Worm (Caenorhabditis elegans) whole organism, L2 larva: ENCODE data around the gene sre-24.

Experiments
- F13H6.1 ChIP-seq: sonication (generic microtip); optimal IDR thresholded peaks from 2 replicates; lab custom pipeline; 2016; ENCODE audit warnings: missing genetic modification characterization, missing compliant biosample characterization
- R02D3.7 ChIP-seq: fragments of 150-350 bp; optimal IDR thresholded peaks from 2 replicates; lab custom pipeline; 2014; ENCODE audit warnings: missing biosample characterization, missing genetic modification characterization
- ZK546.5 ChIP-seq: sonication (generic microtip); optimal IDR thresholded peaks from 2 replicates; lab custom pipeline; 2017; ENCODE audit warnings: missing biosample characterization, missing genetic modification characterization
- alr-1 ChIP-seq: fragments of 150-350 bp; optimal IDR thresholded peaks from 2 replicates; lab custom pipeline; 2014; ENCODE audit warnings: missing biosample characterization, missing genetic modification characterization
- ama-1 ChIP-seq: fragments of 150-350 bp; optimal IDR thresholded peaks from 2 replicates; lab custom pipeline; 2018; ENCODE audit warnings: inconsistent platforms
- blmp-1 ChIP-seq: sonication (generic microtip); optimal IDR thresholded peaks from 2 replicates; lab custom pipeline; 2017; ENCODE audit warnings: missing genetic modification characterization, mild to moderate bottlenecking, missing compliant biosample characterization, antibody characterized with exemption, moderate library complexity; ENCODE audit not compliant: insufficient read depth
- ceh-82 ChIP-seq: fragments of 150-350 bp; optimal IDR thresholded peaks from 2 replicates; lab custom pipeline; 2014; ENCODE audit warnings: missing biosample characterization, missing genetic modification characterization
- dmd-4 ChIP-seq: sonication (generic microtip); optimal IDR thresholded peaks from 2 replicates; lab custom pipeline; 2017; ENCODE audit warnings: missing biosample characterization, missing genetic modification characterization
- elt-1 ChIP-seq: fragments of 150-350 bp; optimal IDR thresholded peaks from 2 replicates; lab custom pipeline; 2014; ENCODE audit warnings: missing biosample characterization, missing genetic modification characterization
- elt-3 ChIP-seq: sonication (generic microtip); optimal IDR thresholded peaks from 2 replicates; lab custom pipeline; 2017; ENCODE audit warnings: missing biosample characterization, missing genetic modification characterization
- fos-1 ChIP-seq: fragments of 150-350 bp; optimal IDR thresholded peaks from 2 replicates; lab custom pipeline; 2014; ENCODE audit warnings: missing biosample characterization, missing genetic modification characterization
- gmeb-1 ChIP-seq: fragments of 150-350 bp; optimal IDR thresholded peaks from 2 replicates; lab custom pipeline; 2014; ENCODE audit warnings: missing biosample characterization, missing genetic modification characterization
- lin-11 ChIP-seq: fragments of 150-350 bp; sonication (generic microtip); optimal IDR thresholded peaks from 2 replicates; lab custom pipeline; 2014; ENCODE audit warnings: missing biosample characterization, missing genetic modification characterization, inconsistent platforms, mixed read lengths
- lin-13 ChIP-seq: fragments of 150-350 bp; optimal IDR thresholded peaks from 2 replicates; lab custom pipeline; 2014; ENCODE audit warnings: missing biosample characterization, missing genetic modification reagents, missing genetic modification characterization
- lsy-2 ChIP-seq, 2 experiments: fragments of 150-350 bp in 1 of 2; sonication (generic microtip) in 1 of 2; optimal IDR thresholded peaks; 2 replicates each; lab custom pipeline; 2014 to 2017; ENCODE audit warnings: missing biosample characterization in 2 of 2, missing genetic modification characterization in 2 of 2
- mab-5 ChIP-seq: fragments of 150-350 bp; optimal IDR thresholded peaks from 2 replicates; lab custom pipeline; 2014; ENCODE audit warnings: missing biosample characterization, missing genetic modification characterization
- mbf-1 ChIP-seq: sonication (generic microtip); optimal IDR thresholded peaks from 2 replicates; lab custom pipeline; 2017; ENCODE audit warnings: missing biosample characterization, missing genetic modification characterization
- mdl-1 ChIP-seq, 2 experiments: fragments of 150-350 bp in 1 of 2; sonication (generic microtip) in 1 of 2; optimal IDR thresholded peaks; 2 replicates each; lab custom pipeline; 2017; ENCODE audit warnings: missing biosample characterization in 2 of 2, missing genetic modification characterization in 2 of 2
- nhr-11 ChIP-seq: fragments of 150-350 bp; optimal IDR thresholded peaks from 2 replicates; lab custom pipeline; 2014; ENCODE audit warnings: missing biosample characterization, missing genetic modification characterization
- nhr-12 ChIP-seq: fragments of 150-350 bp; optimal IDR thresholded peaks from 2 replicates; lab custom pipeline; 2014; ENCODE audit warnings: missing biosample characterization, missing genetic modification characterization
- nhr-129 ChIP-seq: fragments of 150-350 bp; optimal IDR thresholded peaks from 2 replicates; lab custom pipeline; 2014; ENCODE audit warnings: missing biosample characterization, missing genetic modification characterization
- nhr-21 ChIP-seq: fragments of 150-350 bp; optimal IDR thresholded peaks from 2 replicates; lab custom pipeline; 2014; ENCODE audit warnings: missing biosample characterization, missing genetic modification characterization
- nhr-23 ChIP-seq: fragments of 150-350 bp; optimal IDR thresholded peaks from 2 replicates; lab custom pipeline; 2014; ENCODE audit warnings: missing biosample characterization, missing genetic modification reagents, missing genetic modification characterization
- nhr-237 ChIP-seq: fragments of 150-350 bp; optimal IDR thresholded peaks from 2 replicates; lab custom pipeline; 2014; ENCODE audit warnings: missing biosample characterization, missing genetic modification characterization
- nhr-25 ChIP-seq: fragments of 150-350 bp; sonication (generic microtip); optimal IDR thresholded peaks from 3 replicates; lab custom pipeline; 2014; ENCODE audit warnings: missing biosample characterization, missing genetic modification characterization
- nhr-6 ChIP-seq: fragments of 150-350 bp; optimal IDR thresholded peaks from 2 replicates; lab custom pipeline; 2014; ENCODE audit warnings: missing biosample characterization, missing genetic modification characterization
- nhr-77 ChIP-seq: fragments of 150-350 bp; optimal IDR thresholded peaks from 2 replicates; lab custom pipeline; 2014; ENCODE audit warnings: missing biosample characterization, missing genetic modification characterization
- sem-4 ChIP-seq: fragments of 150-350 bp; optimal IDR thresholded peaks from 2 replicates; lab custom pipeline; 2014; ENCODE audit warnings: missing biosample characterization, missing genetic modification reagents, missing genetic modification characterization
- skn-1 ChIP-seq: sonication (generic microtip); optimal IDR thresholded peaks from 2 replicates; lab custom pipeline; 2017; ENCODE audit warnings: missing biosample characterization, missing genetic modification characterization
- sma-9 ChIP-seq, 2 experiments: fragments of 150-350 bp in 1 of 2; sonication (generic microtip) in 1 of 2; optimal IDR thresholded peaks; 2 replicates each; lab custom pipeline; 2014 to 2016; ENCODE audit warnings: missing genetic modification characterization in 2 of 2, mild to moderate bottlenecking in 1 of 2, missing biosample characterization in 1 of 2, missing compliant biosample characterization in 1 of 2, missing genetic modification reagents in 1 of 2, moderate library complexity in 1 of 2
- snpc-4 ChIP-seq: fragments of 150-350 bp; optimal IDR thresholded peaks from 2 replicates; lab custom pipeline; 2014; ENCODE audit warnings: missing biosample characterization, missing genetic modification characterization
- unc-55 ChIP-seq: fragments of 150-350 bp; sonication (generic microtip); optimal IDR thresholded peaks from 3 replicates; lab custom pipeline; 2014; ENCODE audit warnings: missing biosample characterization, missing genetic modification reagents, missing genetic modification characterization
- zag-1 ChIP-seq: fragments of 150-350 bp; optimal IDR thresholded peaks from 2 replicates; lab custom pipeline; 2014; ENCODE audit warnings: missing biosample characterization, missing genetic modification characterization
- ztf-1 ChIP-seq: fragments of 200-800 bp; sonication (Bioruptor generic); conservative IDR thresholded peaks from 2 replicates; pipeline ENCODE4 v1.3.6; 2022; ENCODE audit warnings: missing genetic modification characterization, missing compliant biosample characterization
- ztf-11 ChIP-seq: sonication (generic microtip); optimal IDR thresholded peaks from 2 replicates; lab custom pipeline; 2017; ENCODE audit warnings: missing biosample characterization, missing genetic modification characterization
- ztf-4 ChIP-seq: fragments of 150-350 bp; optimal IDR thresholded peaks from 2 replicates; lab custom pipeline; 2014; ENCODE audit warnings: missing biosample characterization, missing genetic modification characterization

The sre-24 gene

ce11 chrV:2863033-2863432 lies 21.5 kb upstream of the sre-24 start, which contains the start of gene srh-272:
TSS of gene srh-272 (plus strand) at chrV:2863333.
- no peak for TF ChIP-seq mab-5 (tag; lab: Kevin White, UChicago)
- no peak for TF ChIP-seq skn-1 (tag; lab: Kevin White, UChicago)
- no peak for TF ChIP-seq dmd-4
- TF ChIP-seq nhr-11, result no peak
- TF ChIP-seq ztf-4 (tag; lab: Kevin White, UChicago), result no peak
- TF ChIP-seq nhr-21, result no peak
- TF ChIP-seq nhr-237, result no peak
- TF ChIP-seq alr-1 (tag; lab: Kevin White, UChicago), result no peak
- no peak for TF ChIP-seq zag-1
- TF ChIP-seq mdl-1 (tag; optimal IDR thresholded peaks at IDR 0.05; lab: Kevin White, UChicago), result no peak
- no peak for TF ChIP-seq nhr-23 (tag; lab: Kevin White, UChicago)
- no peak for TF ChIP-seq lin-11 (tag; lab: Kevin White, UChicago)

DNA sequence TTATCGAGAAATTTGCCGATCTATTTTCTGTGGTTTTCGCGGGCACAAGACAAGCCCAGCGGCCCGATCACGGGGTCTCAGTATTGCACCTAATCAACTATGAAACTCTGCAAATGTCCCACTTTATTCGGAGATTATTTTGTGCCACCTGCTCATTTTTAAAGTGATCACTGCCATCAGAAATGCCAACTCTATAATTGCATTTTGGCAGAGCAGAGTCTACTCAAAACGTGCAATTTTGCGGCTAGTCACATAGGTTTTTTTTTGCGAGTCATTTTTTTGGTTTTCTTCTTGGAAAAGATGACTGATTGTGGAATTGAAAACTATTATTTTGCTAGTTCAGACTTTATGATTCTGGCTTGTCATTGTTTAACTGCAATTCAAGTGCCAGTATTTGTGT lies 19.6 kb upstream of the sre-24 start, which contains the start of gene srh-240:
Gene srh-240 (plus strand): TSS at position 301 of the 400 bp plus-strand sequence.
- TF ChIP-seq snpc-4 (tag; lab: Kevin White, UChicago) (no peak), nhr-11 (no peak), nhr-23 (tag; lab: Kevin White, UChicago) (no peak), nhr-21 (no peak)

- no peak for TF ChIP-seq nhr-12 (tag; lab: Kevin White, UChicago)
- TF ChIP-seq lin-13 (GFP tag; lab: Kevin White, UChicago), result no peak
- TF ChIP-seq mab-5 (tag; lab: Kevin White, UChicago), result no peak
- no peak for TF ChIP-seq unc-55 (GFP tag; lab: Kevin White, UChicago)
- no peak for TF ChIP-seq ztf-11 (tag; lab: Kevin White, UChicago)
- TF ChIP-seq snpc-4 (tag; lab: Kevin White, UChicago), result no peak
- TF ChIP-seq nhr-129 (tag; lab: Kevin White, UChicago), result no peak
- no peak for TF ChIP-seq sma-9 (GFP tag; optimal IDR thresholded peaks at IDR 0.05; lab: Kevin White, UChicago)
- no peak for TF ChIP-seq sma-9 (tag; optimal IDR thresholded peaks at IDR 0.05; lab: Kevin White, UChicago)
- no peak for TF ChIP-seq alr-1 (tag; lab: Kevin White, UChicago)
- TF ChIP-seq elt-1 (tag; lab: Kevin White, UChicago), result no peak
- no peak for TF ChIP-seq nhr-6
- TF ChIP-seq nhr-25 (tag; lab: Kevin White, UChicago), result no peak
- TF ChIP-seq F13H6.1 (tag; lab: Kevin White, UChicago), result no peak
- no peak for TF ChIP-seq nhr-77
These were observed 15.0 kb upstream of the sre-24 start, which contains the start of gene srh-241 for ce11 chrV:2869503-2869902. TSS of gene srh-241 (minus strand) at chrV:2869603.

ce11 chrV:2870127-2870526 lies 14.4 kb upstream of the sre-24 start, which contains the start of gene srh-243:
TSS of gene srh-243 (plus strand) at chrV:2870427.
- no peak for TF ChIP-seq mbf-1 (tag; lab: Kevin White, UChicago)
- TF ChIP-seq ZK546.5 (tag; lab: Kevin White, UChicago), result no peak
- TF ChIP-seq skn-1 (tag; lab: Kevin White, UChicago), result no peak
- no peak for TF ChIP-seq ama-1 (lab: Kevin White, UChicago)
- TF ChIP-seq nhr-77, result no peak
- no peak for TF ChIP-seq nhr-23 (tag; lab: Kevin White, UChicago)
- no peak for TF ChIP-seq R02D3.7 (tag; lab: Kevin White, UChicago)
- no peak for TF ChIP-seq sem-4
- TF ChIP-seq mab-5 (tag; lab: Kevin White, UChicago), result no peak
- TF ChIP-seq fos-1 (tag; lab: Kevin White, UChicago), result no peak
- no peak for TF ChIP-seq ztf-1 (GFP tag; lab: Robert Waterston, UW)
- TF ChIP-seq elt-1 (tag; lab: Kevin White, UChicago), result no peak
- TF ChIP-seq, all 48 proteins: peak for 0

DNA sequence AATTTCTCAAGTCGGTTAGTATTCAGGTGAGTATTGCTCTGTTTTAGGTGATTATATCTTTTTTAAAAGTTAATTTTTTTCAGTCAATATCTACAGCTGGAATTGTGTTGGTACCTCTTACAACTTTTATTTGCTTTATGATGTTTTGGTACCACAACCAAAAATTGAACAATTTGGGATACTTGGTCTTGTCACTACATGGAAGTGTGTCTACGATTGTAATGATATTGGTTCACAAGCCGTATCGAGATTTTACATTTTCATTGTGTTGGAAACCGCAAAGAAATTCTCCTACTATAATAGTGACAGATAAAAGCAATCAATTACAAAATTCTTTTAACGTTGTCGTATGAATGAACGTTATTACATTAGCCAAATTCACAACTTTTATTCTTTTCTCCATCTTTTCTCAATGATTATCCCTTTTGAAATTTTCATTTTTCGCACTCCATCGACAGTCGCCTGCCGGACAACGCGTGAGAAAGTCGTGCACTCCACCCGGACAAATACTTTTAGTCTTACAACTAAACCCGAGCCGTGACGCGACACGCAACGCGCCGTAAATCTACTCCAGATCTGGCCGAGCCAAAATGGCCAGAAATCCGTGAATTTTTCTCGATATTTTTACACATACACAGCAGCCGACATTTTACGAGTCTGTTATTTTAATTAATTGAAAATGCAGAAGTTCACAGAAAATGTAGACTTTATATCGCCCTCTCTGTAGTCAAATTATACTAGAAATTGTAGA lies 12.6 kb upstream of the sre-24 start:
- TF ChIP-seq nhr-6 (no peak), ztf-11 (tag; lab: Kevin White, UChicago) (no peak), nhr-23 (tag; lab: Kevin White, UChicago) (no peak), lin-13 (GFP tag; lab: Kevin White, UChicago) (no peak), sem-4 (no peak), ceh-82 (tag; lab: Kevin White, UChicago) (no peak), elt-1 (tag; lab: Kevin White, UChicago) (no peak), alr-1 (tag; lab: Kevin White, UChicago) (no peak), nhr-129 (tag; lab: Kevin White, UChicago) (no peak), nhr-21 (no peak), elt-3 (tag; lab: Kevin White, UChicago) (no peak), lsy-2 (tag; optimal IDR thresholded peaks at IDR 0.05; lab: Kevin White, UChicago) (no peak), skn-1 (tag; lab: Kevin White, UChicago) (no peak), sma-9 (GFP tag; optimal IDR thresholded peaks at IDR 0.05; lab: Kevin White, UChicago) (no peak), sma-9 (tag; optimal IDR thresholded peaks at IDR 0.05; lab: Kevin White, UChicago) (no peak), gmeb-1 (no peak), blmp-1 (tag; lab: Kevin White, UChicago) (no peak)
